Fruit fly (Drosophila melanogaster) whole organism, pupa: Measurements from ENCODE around the gene AMPKalpha.

Experiments used
- CG12605 ChIP-seq: fragments of 200-800 bp; sonication (Bioruptor generic); IDR thresholded peaks from 2 replicates; pipeline ENCODE4 v1.3.6; 2022; ENCODE audit warnings: missing biosample characterization, missing genetic modification characterization
- CG15710 ChIP-seq: fragments of 200-800 bp; sonication (Bioruptor generic); optimal IDR thresholded peaks from 2 replicates; lab custom pipeline; 2018; ENCODE audit warnings: missing biosample characterization, mild to moderate bottlenecking, missing genetic modification characterization, moderate library complexity
- CG32121 ChIP-seq: fragments of 200-800 bp; sonication (Bioruptor generic); IDR thresholded peaks from 2 replicates; pipeline ENCODE4 v1.3.6; 2022; ENCODE audit warnings: missing biosample characterization, missing genetic modification characterization
- CG8159 ChIP-seq: fragments of 200-800 bp; sonication (Bioruptor generic); optimal IDR thresholded peaks from 3 replicates; lab custom pipeline; 2018; ENCODE audit warnings: missing biosample characterization, mild to moderate bottlenecking, missing genetic modification characterization, moderate library complexity
- D1 ChIP-seq: fragments of 200-800 bp; sonication (Bioruptor generic); optimal IDR thresholded peaks from 2 replicates; lab custom pipeline; 2018; ENCODE audit warnings: missing biosample characterization, mild to moderate bottlenecking, missing genetic modification characterization, moderate library complexity
- Pif1B ChIP-seq: fragments of 200-800 bp; sonication (Bioruptor generic); optimal IDR thresholded peaks from 3 replicates; lab custom pipeline; 2016; ENCODE audit warnings: missing biosample characterization, missing genetic modification characterization
- Snoo ChIP-seq: fragments of 200-800 bp; sonication (Bioruptor generic); optimal IDR thresholded peaks from 3 replicates; lab custom pipeline; 2017; ENCODE audit warnings: missing biosample characterization, mild to moderate bottlenecking, missing genetic modification characterization, inconsistent platforms
- fd96Ca ChIP-seq: fragments of 200-800 bp; sonication (Bioruptor generic); IDR thresholded peaks from 3 replicates; pipeline ENCODE4 v1.3.6; 2022; ENCODE audit warnings: missing biosample characterization, missing genetic modification characterization

- TF ChIP-seq CG12605 (GFP tag; lab: Robert Waterston, UW): no peak
- TF ChIP-seq CG15710 (tag; lab: Kevin White, UChicago): no peak
- no peak for TF ChIP-seq Snoo (tag; lab: Kevin White, UChicago)
- no peak for TF ChIP-seq Pif1B (GFP tag; lab: Kevin White, UChicago)
- TF ChIP-seq D1 (tag; lab: Kevin White, UChicago): no peak
- TF ChIP-seq CG8159 (tag; lab: Kevin White, UChicago): no peak
- no peak for TF ChIP-seq CG32121 (GFP tag; lab: Robert Waterston, UW)
- no peak for TF ChIP-seq fd96Ca
These were observed 4.5 kb downstream of the AMPKalpha start for dm6 chrX:1379692-1380349.
